Fruit fly (Drosophila melanogaster): ENCODE results near the gene CG8138.

The CG8138 gene

dm6 chr3R:13181004-13181403, at the start of gene CG8138:
TSS of gene CG8138 (plus strand) at chr3R:13181304.
- TF ChIP-seq Pif1A (GFP tag; optimal IDR thresholded peaks at IDR 0.05) (no peak), CG17806 (tag; optimal IDR thresholded peaks at IDR 0.05) (no peak), Snoo (tag; optimal IDR thresholded peaks at IDR 0.05) (no peak), gl (tag; optimal IDR thresholded peaks at IDR 0.05) (no peak), Ets98B (GFP tag; IDR thresholded peaks at IDR 0.05) (no peak), CG13204 (GFP tag; optimal IDR thresholded peaks at IDR 0.05) (no peak), fd96Ca (GFP tag; IDR thresholded peaks at IDR 0.05) (no peak), CG8159 (tag; optimal IDR thresholded peaks at IDR 0.05) (no peak), CG4496 (GFP tag; IDR thresholded peaks at IDR 0.05) (no peak), Pif1B (GFP tag; optimal IDR thresholded peaks at IDR 0.05) (no peak), CG10348 (GFP tag; IDR thresholded peaks at IDR 0.05) (no peak), rn (GFP tag; IDR thresholded peaks at IDR 0.05) (no peak)

- TF ChIP-seq CG13204 (GFP tag; optimal IDR thresholded peaks at IDR 0.05) (no peak), CG9948 (tag; optimal IDR thresholded peaks at IDR 0.05) (no peak), EcR (GFP tag; optimal IDR thresholded peaks at IDR 0.05) (no peak), CG32121 (GFP tag; IDR thresholded peaks at IDR 0.05) (no peak), CG8159 (tag; optimal IDR thresholded peaks at IDR 0.05) (no peak), CG15710 (tag; optimal IDR thresholded peaks at IDR 0.05) (no peak)
Measured at dm6 chr3R:13138120-13138519, 43.0 kb upstream of the CG8138 start.

- TF ChIP-seq CG8159 (tag; optimal IDR thresholded peaks at IDR 0.05), result no peak
- TF ChIP-seq CG15710 (tag; optimal IDR thresholded peaks at IDR 0.05), result no peak
- no peak for TF ChIP-seq Snoo (tag; optimal IDR thresholded peaks at IDR 0.05)
- no peak for TF ChIP-seq gl (tag; optimal IDR thresholded peaks at IDR 0.05)
- no peak for TF ChIP-seq CG8301 (tag; optimal IDR thresholded peaks at IDR 0.05)
- TF ChIP-seq CG10348 (GFP tag; IDR thresholded peaks at IDR 0.05), result no peak
- no peak for TF ChIP-seq CG4496 (GFP tag; IDR thresholded peaks at IDR 0.05)
Measured at dm6 chr3R:13155587-13155986, 25.5 kb upstream of the CG8138 start, which contains the start of gene 2mit. TSS of gene 2mit (minus strand) at chr3R:13155687.

- no peak for TF ChIP-seq D1 (tag; optimal IDR thresholded peaks at IDR 0.05)
- no peak for TF ChIP-seq Ets98B (GFP tag; IDR thresholded peaks at IDR 0.05)
- no peak for TF ChIP-seq CG15710 (tag; optimal IDR thresholded peaks at IDR 0.05)
- no peak for TF ChIP-seq CG10348 (GFP tag; IDR thresholded peaks at IDR 0.05)
- TF ChIP-seq Snoo (tag; optimal IDR thresholded peaks at IDR 0.05), result no peak
- no peak for TF ChIP-seq CG13204 (GFP tag; optimal IDR thresholded peaks at IDR 0.05)
- TF ChIP-seq CG8301 (tag; optimal IDR thresholded peaks at IDR 0.05), result no peak
- TF ChIP-seq Pif1B (GFP tag; optimal IDR thresholded peaks at IDR 0.05), result no peak
- TF ChIP-seq Pif1A (GFP tag; optimal IDR thresholded peaks at IDR 0.05), result no peak
Measured at dm6 chr3R:13186396-13186795, 5.3 kb downstream of the CG8138 start, which contains the start of gene CG8508. TSS of gene CG8508 (minus strand) at chr3R:13186496.

dm6 chr3R:13188219-13188618, 7.1 kb downstream of the CG8138 start, which contains the start of gene CG14380:
TSS of gene CG14380 (plus strand) at chr3R:13188519.
- TF ChIP-seq CG9948 (tag; optimal IDR thresholded peaks at IDR 0.05), result no peak
- TF ChIP-seq EcR (GFP tag; optimal IDR thresholded peaks at IDR 0.05), result no peak
- no peak for TF ChIP-seq CG15710 (tag; optimal IDR thresholded peaks at IDR 0.05)
- TF ChIP-seq Snoo (tag; optimal IDR thresholded peaks at IDR 0.05), result no peak
- TF ChIP-seq CG32121 (GFP tag; IDR thresholded peaks at IDR 0.05), result no peak
- no peak for TF ChIP-seq CG17806 (tag; optimal IDR thresholded peaks at IDR 0.05)

- TF ChIP-seq Ets98B (GFP tag; IDR thresholded peaks at IDR 0.05) (no peak), Snoo (tag; optimal IDR thresholded peaks at IDR 0.05) (no peak), CG8159 (tag; optimal IDR thresholded peaks at IDR 0.05) (no peak), rn (GFP tag; IDR thresholded peaks at IDR 0.05) (no peak), EcR (GFP tag; optimal IDR thresholded peaks at IDR 0.05) (no peak), CG15710 (tag; optimal IDR thresholded peaks at IDR 0.05) (no peak), CG8301 (tag; optimal IDR thresholded peaks at IDR 0.05) (no peak), Pif1B (GFP tag; optimal IDR thresholded peaks at IDR 0.05) (no peak), CG13204 (GFP tag; optimal IDR thresholded peaks at IDR 0.05) (no peak), CG12605 (GFP tag; IDR thresholded peaks at IDR 0.05) (no peak), CG9948 (tag; optimal IDR thresholded peaks at IDR 0.05) (no peak), gl (tag; optimal IDR thresholded peaks at IDR 0.05) (no peak), CG10348 (GFP tag; IDR thresholded peaks at IDR 0.05) (no peak), CG34367 (tag; optimal IDR thresholded peaks at IDR 0.05) (no peak), Pif1A (GFP tag; optimal IDR thresholded peaks at IDR 0.05) (no peak), fd96Ca (GFP tag; IDR thresholded peaks at IDR 0.05) (no peak), CG32121 (GFP tag; IDR thresholded peaks at IDR 0.05) (no peak), D1 (tag; optimal IDR thresholded peaks at IDR 0.05) (no peak), CG14655 (GFP tag; optimal IDR thresholded peaks at IDR 0.05) (no peak)
Measured at dm6 chr3R:13191299-13191698, 10.2 kb downstream of the CG8138 start, which contains the start of gene CG8141. TSS of gene CG8141 (plus strand) at chr3R:13191599.

dm6 chr3R:13200402-13200801, 19.3 kb downstream of the CG8138 start:
- TF ChIP-seq CG32121 (GFP tag; IDR thresholded peaks at IDR 0.05) (no peak), Ets98B (GFP tag; IDR thresholded peaks at IDR 0.05) (no peak), CG8301 (tag; optimal IDR thresholded peaks at IDR 0.05) (no peak), CG34367 (tag; optimal IDR thresholded peaks at IDR 0.05) (no peak), Pif1B (GFP tag; optimal IDR thresholded peaks at IDR 0.05) (no peak), D1 (tag; optimal IDR thresholded peaks at IDR 0.05) (no peak), CG8159 (tag; optimal IDR thresholded peaks at IDR 0.05) (no peak), fd96Ca (GFP tag; IDR thresholded peaks at IDR 0.05) (no peak), rn (GFP tag; IDR thresholded peaks at IDR 0.05) (no peak)

Measured in whole organism, pupa.